Worm (Caenorhabditis elegans): ENCODE measurements around the gene H40L08.3.

DNA sequence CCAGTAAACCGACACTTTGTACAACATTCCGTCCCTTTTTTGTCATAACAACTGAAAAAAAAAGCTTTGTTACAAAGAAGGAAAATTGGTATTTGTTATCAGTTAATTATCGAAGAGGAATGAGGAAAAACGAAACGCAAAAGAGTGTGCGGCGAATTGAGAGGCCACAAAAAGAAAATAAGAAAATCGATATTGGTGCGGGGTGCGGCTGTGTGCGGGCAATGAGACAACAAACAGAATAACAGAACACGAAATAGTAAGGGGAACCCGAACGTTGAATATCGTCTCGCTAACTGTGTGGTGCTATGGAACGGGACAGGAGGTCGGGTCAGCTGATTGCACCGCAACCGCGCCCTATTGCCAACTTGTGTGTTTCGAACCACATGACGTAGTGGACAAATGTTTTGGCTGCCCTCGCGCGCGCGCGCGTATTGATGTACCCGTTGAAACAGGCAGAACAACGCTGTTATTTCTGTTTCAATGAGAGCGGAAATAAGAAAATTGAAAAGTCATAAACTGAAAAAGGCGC is 35.3 kb downstream of the H40L08.3 start, which contains the start of gene C18B12.4:
- TF ChIP-seq ama-1 (optimal IDR thresholded peaks at IDR 0.05) (no peak), tbx-11 (GFP tag; IDR thresholded peaks at IDR 0.05) (no peak), tbx-37 (GFP tag; conservative IDR thresholded peaks at IDR 0.05) (no peak), ets-7 (tag; optimal IDR thresholded peaks at IDR 0.05) (no peak), B0310.2 (tag; optimal IDR thresholded peaks at IDR 0.05) (no peak), hmbx-1 (tag; optimal IDR thresholded peaks at IDR 0.05) (no peak), hmg-4 (GFP tag; optimal IDR thresholded peaks at IDR 0.05) (peak; percentile 79), flt-1 (GFP tag; IDR thresholded peaks at IDR 0.05) (0 out of 2 replicates have a peak, but pooled peaks have one; percentile 27), F13C5.2 (tag; optimal IDR thresholded peaks at IDR 0.05) (peak; percentile 55), scrt-1 (GFP tag; IDR thresholded peaks at IDR 0.05) (0 out of 2 replicates have a peak, but pooled peaks have one; percentile 30), ceh-13 (GFP tag; optimal IDR thresholded peaks at IDR 0.05) (no peak), ceh-36 (tag; optimal IDR thresholded peaks at IDR 0.05) (no peak), aly-1 (tag; optimal IDR thresholded peaks at IDR 0.05) (no peak), pes-1 (GFP tag; IDR thresholded peaks at IDR 0.05) (no peak)

Measured in whole organism, early embryonic.